Worm (Caenorhabditis elegans) whole organism, young adult: Measurements from ENCODE around the gene srw-22.

ENCODE experiments used
- B0261.1 ChIP-seq: sonication (generic microtip); optimal IDR thresholded peaks from 2 replicates; lab custom pipeline; 2016; ENCODE audit warnings: mild to moderate bottlenecking, missing genetic modification characterization, moderate library complexity, missing compliant biosample characterization
- B0336.3 ChIP-seq: fragments of 200-800 bp; sonication (Bioruptor generic); IDR thresholded peaks from 2 replicates; pipeline ENCODE4 v1.3.6; 2022; ENCODE audit warnings: missing genetic modification characterization, missing compliant biosample characterization
- F49E8.2 ChIP-seq: sonication (generic microtip); optimal IDR thresholded peaks from 3 replicates; lab custom pipeline; 2017; ENCODE audit warnings: missing genetic modification characterization, mild to moderate bottlenecking, missing compliant biosample characterization, antibody characterized with exemption, moderate library complexity; ENCODE audit not compliant: insufficient read depth
- F55B11.4 ChIP-seq: sonication (generic microtip); optimal IDR thresholded peaks from 2 replicates; lab custom pipeline; 2016; ENCODE audit warnings: missing compliant biosample characterization, missing genetic modification characterization, borderline replicate concordance; ENCODE audit not compliant: insufficient read depth
- F57A8.1 ChIP-seq: fragments of 200-800 bp; sonication (Bioruptor generic); optimal IDR thresholded peaks from 2 replicates; lab custom pipeline; 2018; ENCODE audit warnings: mild to moderate bottlenecking, missing genetic modification characterization, moderate library complexity, missing compliant biosample characterization
- F57C9.4 ChIP-seq: sonication (generic microtip); optimal IDR thresholded peaks from 2 replicates; lab custom pipeline; 2017; ENCODE audit warnings: mild to moderate bottlenecking, missing genetic modification characterization, missing compliant biosample characterization
- K11D2.4 ChIP-seq: fragments of 200-800 bp; sonication (Bioruptor generic); IDR thresholded peaks from 2 replicates; pipeline ENCODE4 v1.3.6; 2022; ENCODE audit warnings: missing genetic modification reagents, missing genetic modification characterization, missing compliant biosample characterization
- T07F8.4 ChIP-seq: sonication (generic microtip); optimal IDR thresholded peaks from 2 replicates; lab custom pipeline; 2016; ENCODE audit warnings: mild to moderate bottlenecking, missing genetic modification characterization, moderate library complexity, missing compliant biosample characterization
- Y53G8AR.9 ChIP-seq: fragments of 200-800 bp; sonication (Bioruptor generic); conservative IDR thresholded peaks from 2 replicates; pipeline ENCODE4 v1.3.6; 2022; ENCODE audit warnings: missing genetic modification reagents, missing genetic modification characterization, missing compliant biosample characterization
- Y67H2A.10 ChIP-seq: fragments of 200-800 bp; sonication (Bioruptor generic); conservative IDR thresholded peaks from 2 replicates; pipeline ENCODE4 v1.3.6; 2022; ENCODE audit warnings: missing genetic modification reagents, missing genetic modification characterization, missing compliant biosample characterization
- aptf-2 ChIP-seq: fragments of 200-800 bp; sonication (Bioruptor generic); conservative IDR thresholded peaks from 2 replicates; pipeline ENCODE4 v1.3.6; 2022; ENCODE audit warnings: missing genetic modification reagents, missing genetic modification characterization, missing compliant biosample characterization
- attf-3 ChIP-seq: fragments of 200-800 bp; sonication (Bioruptor generic); conservative IDR thresholded peaks from 2 replicates; pipeline ENCODE4 v1.3.6; 2022; ENCODE audit warnings: missing genetic modification reagents, missing genetic modification characterization, missing compliant biosample characterization
- attf-6 ChIP-seq: fragments of 200-800 bp; sonication (Bioruptor generic); IDR thresholded peaks from 2 replicates; pipeline ENCODE4 v1.3.6; 2022; ENCODE audit warnings: missing genetic modification reagents, missing genetic modification characterization, missing compliant biosample characterization
- ccch-3 ChIP-seq: fragments of 200-800 bp; sonication (Bioruptor generic); optimal IDR thresholded peaks from 2 replicates; lab custom pipeline; 2018; ENCODE audit warnings: mild to moderate bottlenecking, missing genetic modification characterization, missing compliant biosample characterization
- cebp-2 ChIP-seq: fragments of 200-800 bp; sonication (Bioruptor generic); IDR thresholded peaks from 2 replicates; pipeline ENCODE4 v1.3.6; 2022; ENCODE audit warnings: missing genetic modification characterization, missing compliant biosample characterization
- ceh-58 ChIP-seq: fragments of 200-800 bp; sonication (Bioruptor generic); IDR thresholded peaks from 2 replicates; pipeline ENCODE4 v1.3.6; 2022; ENCODE audit warnings: missing genetic modification characterization, missing compliant biosample characterization
- ceh-79 ChIP-seq: sonication (generic microtip); optimal IDR thresholded peaks from 2 replicates; lab custom pipeline; 2017; ENCODE audit warnings: mild to moderate bottlenecking, missing genetic modification characterization, missing compliant biosample characterization
- chd-7 ChIP-seq: sonication (generic microtip); optimal IDR thresholded peaks from 2 replicates; lab custom pipeline; 2016; ENCODE audit warnings: mild to moderate bottlenecking, missing genetic modification characterization, moderate library complexity, missing compliant biosample characterization
- die-1 ChIP-seq: sonication (generic microtip); optimal IDR thresholded peaks from 2 replicates; lab custom pipeline; 2016; ENCODE audit warnings: missing genotype, mild to moderate bottlenecking, missing genetic modification characterization, missing compliant biosample characterization
- egl-44 ChIP-seq: fragments of 200-800 bp; sonication (Bioruptor generic); IDR thresholded peaks from 2 replicates; pipeline ENCODE4 v1.3.6; 2022; ENCODE audit warnings: missing genetic modification reagents, missing genetic modification characterization, missing compliant biosample characterization
- hsf-1 ChIP-seq: fragments of 200-800 bp; sonication (Bioruptor generic); IDR thresholded peaks from 2 replicates; pipeline ENCODE4 v1.3.6; 2022; ENCODE audit warnings: missing genetic modification reagents, missing genetic modification characterization, missing compliant biosample characterization
- lag-1 ChIP-seq: fragments of 200-800 bp; sonication (Bioruptor generic); IDR thresholded peaks from 2 replicates; pipeline ENCODE4 v1.3.6; 2022; ENCODE audit warnings: missing genetic modification reagents, missing genetic modification characterization, missing compliant biosample characterization
- let-526 ChIP-seq: fragments of 200-800 bp; sonication (Bioruptor generic); IDR thresholded peaks from 2 replicates; pipeline ENCODE4 v1.3.6; 2022; ENCODE audit warnings: missing genetic modification reagents, missing genetic modification characterization, missing compliant biosample characterization
- let-607 ChIP-seq, 2 experiments: fragments of 200-800 bp in 1 of 2; sonication (Bioruptor generic) in 1 of 2; sonication (generic microtip) in 1 of 2; optimal IDR thresholded peaks; 2 replicates each; lab custom pipeline; 2016 to 2018; ENCODE audit warnings: mild to moderate bottlenecking in 2 of 2, missing compliant biosample characterization in 2 of 2, missing genetic modification characterization in 2 of 2, moderate library complexity in 2 of 2, missing genotype in 1 of 2
- lin-40 ChIP-seq: sonication (generic microtip); optimal IDR thresholded peaks from 2 replicates; lab custom pipeline; 2016; ENCODE audit warnings: missing genetic modification characterization, mild to moderate bottlenecking, missing compliant biosample characterization, missing genotype, missing genetic modification reagents
- lir-1 ChIP-seq: fragments of 200-800 bp; sonication (Bioruptor generic); conservative IDR thresholded peaks from 2 replicates; pipeline ENCODE4 v1.3.6; 2022; ENCODE audit warnings: missing genetic modification reagents, missing genetic modification characterization, missing compliant biosample characterization
- nhr-120 ChIP-seq: fragments of 200-800 bp; sonication (Bioruptor generic); IDR thresholded peaks from 2 replicates; pipeline ENCODE4 v1.3.6; 2022; ENCODE audit warnings: missing genetic modification characterization, missing compliant biosample characterization
- nhr-27 ChIP-seq: fragments of 200-800 bp; sonication (Bioruptor generic); optimal IDR thresholded peaks from 2 replicates; lab custom pipeline; 2018; ENCODE audit warnings: mild to moderate bottlenecking, missing genetic modification characterization, moderate library complexity, missing compliant biosample characterization
- nhr-90 ChIP-seq: sonication (generic microtip); optimal IDR thresholded peaks from 2 replicates; lab custom pipeline; 2016; ENCODE audit warnings: missing genotype, mild to moderate bottlenecking, missing genetic modification characterization, missing compliant biosample characterization
- rcor-1 ChIP-seq: fragments of 200-800 bp; sonication (Bioruptor generic); IDR thresholded peaks from 2 replicates; pipeline ENCODE4 v1.3.6; 2022; ENCODE audit warnings: missing genetic modification reagents, missing genetic modification characterization, missing compliant biosample characterization
- rpc-1 ChIP-seq, 2 experiments: fragments of 150-350 bp in 1 of 2; sonication (generic microtip) in 1 of 2; optimal IDR thresholded peaks; 2 replicates each; lab custom pipeline; 2014 to 2018; ENCODE audit warnings: missing biosample characterization in 1 of 2, missing genetic modification characterization in 1 of 2, missing genetic modification reagents in 1 of 2, missing genotype in 1 of 2
- snpc-1.3 ChIP-seq: sonication (generic microtip); optimal IDR thresholded peaks from 2 replicates; lab custom pipeline; 2017; ENCODE audit warnings: missing genetic modification characterization, mild to moderate bottlenecking, missing compliant biosample characterization, antibody characterized with exemption, moderate library complexity, missing genotype, missing genetic modification reagents; ENCODE audit not compliant: insufficient read depth
- tbp1 ChIP-seq: fragments of 200-800 bp; sonication (Bioruptor generic); optimal IDR thresholded peaks from 2 replicates; lab custom pipeline; 2018; ENCODE audit warnings: mild to moderate bottlenecking, missing genetic modification characterization, missing compliant biosample characterization
- unc-130 ChIP-seq: sonication (generic microtip); optimal IDR thresholded peaks from 2 replicates; lab custom pipeline; 2016; ENCODE audit warnings: missing genetic modification reagents, missing genetic modification characterization, missing compliant biosample characterization
- ztf-18 ChIP-seq: sonication (generic microtip); optimal IDR thresholded peaks from 2 replicates; lab custom pipeline; 2016; ENCODE audit warnings: missing genotype, mild to moderate bottlenecking, missing genetic modification characterization, missing compliant biosample characterization
- ztf-6 ChIP-seq: fragments of 200-800 bp; sonication (Bioruptor generic); IDR thresholded peaks from 2 replicates; pipeline ENCODE4 v1.3.6; 2022; ENCODE audit warnings: missing genetic modification reagents, missing genetic modification characterization, missing compliant biosample characterization

Gene srw-22

ce11 chrV:15235661-15236060 lies 32.7 kb upstream of the srw-22 start, which contains the start of gene nhr-164:
Gene nhr-164 (minus strand): TSS chrV:15235761.
- no peak for TF ChIP-seq unc-130 (GFP tag; lab: Kevin White, UChicago)
- no peak for TF ChIP-seq nhr-90 (tag; lab: Kevin White, UChicago)
- TF ChIP-seq F57C9.4 (tag; lab: Kevin White, UChicago) = no peak
- no peak for TF ChIP-seq die-1
- TF ChIP-seq B0261.1 (tag; lab: Kevin White, UChicago) = no peak
- TF ChIP-seq nhr-27 (tag; lab: Kevin White, UChicago) = no peak
- no peak for TF ChIP-seq ceh-58 (GFP tag; lab: Robert Waterston, UW)
- no peak for TF ChIP-seq let-607 (tag; optimal IDR thresholded peaks at IDR 0.05; lab: Kevin White, UChicago)
- no peak for TF ChIP-seq F57A8.1 (GFP tag; lab: Kevin White, UChicago)
- TF ChIP-seq let-526 (GFP tag; lab: Robert Waterston, UW) = no peak
- TF ChIP-seq F55B11.4 (tag; lab: Kevin White, UChicago) = no peak
- no peak for TF ChIP-seq Y67H2A.10 (GFP tag; lab: Robert Waterston, UW)

- no peak for TF ChIP-seq nhr-120 (GFP tag; lab: Robert Waterston, UW)
- TF ChIP-seq ztf-6 (GFP tag; lab: Robert Waterston, UW) = no peak
- TF ChIP-seq F57A8.1 (GFP tag; lab: Kevin White, UChicago) = no peak
- TF ChIP-seq lin-40 = no peak
- no peak for TF ChIP-seq F49E8.2 (tag; lab: Kevin White, UChicago)
- TF ChIP-seq tbp1 = no peak
- no peak for TF ChIP-seq ceh-79 (tag; lab: Kevin White, UChicago)
- no peak for TF ChIP-seq ccch-3 (GFP tag; lab: Kevin White, UChicago)
- TF ChIP-seq cebp-2 = no peak
- TF ChIP-seq rcor-1 (GFP tag; lab: Robert Waterston, UW) = no peak
- TF ChIP-seq die-1 = no peak
- TF ChIP-seq lir-1 (GFP tag; lab: Robert Waterston, UW) = no peak
- no peak for TF ChIP-seq Y53G8AR.9 (GFP tag; lab: Robert Waterston, UW)
- no peak for TF ChIP-seq lag-1 (GFP tag; lab: Robert Waterston, UW)
- TF ChIP-seq attf-6 (GFP tag; lab: Robert Waterston, UW) = no peak
Observed at ce11 chrV:15238552-15238951, 29.9 kb upstream of the srw-22 start, which contains the start of gene srw-12. Gene srw-12 (minus strand): TSS chrV:15238652.

ce11 chrV:15240215-15240614 lies 28.2 kb upstream of the srw-22 start, which contains the start of gene srw-11:
Gene srw-11 (minus strand): TSS chrV:15240315.
- TF ChIP-seq chd-7 (tag; lab: Kevin White, UChicago) (no peak), aptf-2 (GFP tag; lab: Robert Waterston, UW) (no peak), attf-3 (GFP tag; lab: Robert Waterston, UW) (no peak), snpc-1.3 (no peak), K11D2.4 (GFP tag; lab: Robert Waterston, UW) (no peak), hsf-1 (no peak), egl-44 (GFP tag; lab: Robert Waterston, UW) (no peak), T07F8.4 (tag; lab: Kevin White, UChicago) (no peak), ztf-18 (tag; lab: Kevin White, UChicago) (no peak), B0336.3 (GFP tag; lab: Robert Waterston, UW) (no peak), lag-1 (GFP tag; lab: Robert Waterston, UW) (no peak), rpc-1 (optimal IDR thresholded peaks at IDR 0.05; lab: Kevin White, UChicago) (no peak), rpc-1 (tag; optimal IDR thresholded peaks at IDR 0.05; lab: Kevin White, UChicago) (no peak)
